Fruit fly (Drosophila melanogaster) S2 (cell line): ENCODE results near the gene CG9498.

Experiments
- CG8478 ChIP-seq: fragments of >200 bp; optimal IDR thresholded peaks from 2 replicates; lab custom pipeline; 2018
- CTCF ChIP-seq, 2 experiments: fragments of >200 bp; optimal IDR thresholded peaks; 2 replicates each; lab custom pipeline; 2018

DNA sequence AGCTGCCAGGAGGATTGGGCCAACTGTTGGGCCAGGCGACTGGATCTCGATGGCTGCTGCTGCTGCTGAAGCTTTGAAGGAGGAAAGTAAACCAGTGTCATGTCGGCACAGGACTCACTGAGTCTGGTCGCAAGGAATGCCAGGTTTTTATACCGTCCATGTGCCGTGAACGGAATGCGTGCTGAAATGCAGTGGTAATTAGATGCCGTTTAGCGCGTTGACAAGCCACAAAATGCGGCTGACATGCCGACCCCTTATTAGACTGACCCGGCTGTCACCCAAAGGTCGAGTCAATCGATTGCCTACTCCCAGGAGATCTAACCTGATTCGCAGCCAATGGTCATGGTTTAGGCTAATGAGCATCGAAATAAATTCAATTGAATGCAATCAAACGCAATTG lies 3.4 kb upstream of the CG9498 start, which contains the start of gene ppk7:
- TF ChIP-seq CG8478, result no peak
- no peak for TF ChIP-seq CTCF (optimal IDR thresholded peaks at IDR 0.05; lab: Kevin White, UChicago)
